Worm (Caenorhabditis elegans): Measurements from ENCODE around the gene M01B2.8.

ce11 chrV:15230243-15230642 is 29.8 kb upstream of the M01B2.8 start, which contains the start of gene srw-15:
- TF ChIP-seq ama-1 (optimal IDR thresholded peaks at IDR 0.05) (no peak), flt-1 (GFP tag; IDR thresholded peaks at IDR 0.05) (no peak), hmg-4 (GFP tag; optimal IDR thresholded peaks at IDR 0.05) (no peak), tra-4 (tag; optimal IDR thresholded peaks at IDR 0.05) (no peak), hmbx-1 (tag; optimal IDR thresholded peaks at IDR 0.05) (no peak), sea-1 (GFP tag; conservative IDR thresholded peaks at IDR 0.05) (no peak), F13C5.2 (tag; optimal IDR thresholded peaks at IDR 0.05) (no peak), tbx-37 (GFP tag; conservative IDR thresholded peaks at IDR 0.05) (no peak), tbx-11 (GFP tag; IDR thresholded peaks at IDR 0.05) (no peak), aly-1 (tag; optimal IDR thresholded peaks at IDR 0.05) (no peak), scrt-1 (GFP tag; IDR thresholded peaks at IDR 0.05) (no peak), ceh-36 (tag; optimal IDR thresholded peaks at IDR 0.05) (no peak), ets-7 (tag; optimal IDR thresholded peaks at IDR 0.05) (no peak), pes-1 (GFP tag; IDR thresholded peaks at IDR 0.05) (no peak)

Measured in whole organism, early embryonic.